Fruit fly (Drosophila melanogaster) whole organism, adult: ENCODE data around the gene hop.
A peak's percentile ranks its signal among the peaks of the same experiment; 100 is the strongest.

Experiments used
- CG14711 ChIP-seq: fragments of 200-800 bp; sonication (Bioruptor generic); optimal IDR thresholded peaks from 2 replicates; lab custom pipeline; 2018; ENCODE audit warnings: missing biosample characterization, mild to moderate bottlenecking, missing genetic modification characterization, moderate library complexity
- Mnt ChIP-seq: fragments of 200-800 bp; sonication (Bioruptor generic); optimal IDR thresholded peaks from 2 replicates; lab custom pipeline; 2016; ENCODE audit warnings: missing biosample characterization, mild to moderate bottlenecking, missing genetic modification characterization
- kay ChIP-seq: fragments of 200-800 bp; sonication (Bioruptor generic); peaks from one replicate; lab custom pipeline; 2016; ENCODE audit warnings: missing biosample characterization, missing genetic modification characterization, borderline replicate concordance
- ovo ChIP-seq: fragments of 200-800 bp; sonication (Bioruptor generic); optimal IDR thresholded peaks from 2 replicates; lab custom pipeline; 2016; ENCODE audit warnings: missing biosample characterization, missing genetic modification characterization

DNA sequence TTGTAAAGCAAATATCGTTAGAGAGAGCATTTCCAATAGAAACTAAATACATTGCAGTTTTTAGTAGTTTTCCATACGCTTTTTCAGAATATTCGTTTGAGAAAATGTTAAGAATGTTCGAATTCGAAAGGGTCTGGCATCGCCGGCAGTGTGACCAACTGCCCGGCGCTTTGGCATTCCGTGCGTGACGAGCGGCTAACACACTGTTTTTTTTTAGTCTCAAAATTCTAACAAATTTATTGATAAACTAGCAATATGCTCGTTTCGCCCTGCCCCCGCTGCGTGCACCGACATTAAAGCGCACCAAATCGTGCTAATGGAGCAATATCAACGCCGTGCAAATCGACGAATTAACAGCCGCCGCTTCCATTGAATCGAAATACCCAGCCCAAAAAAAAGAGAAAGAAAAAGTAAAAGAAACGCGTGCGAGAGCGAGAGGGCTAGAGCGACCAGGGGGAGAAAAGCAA lies 12.2 kb downstream of the hop start, which contains the start of gene dsh:
- peak; percentile 39 for TF ChIP-seq CG14711 (tag; lab: Kevin White, UChicago)
- no peak for TF ChIP-seq ovo
- TF ChIP-seq kay (GFP tag; lab: Kevin White, UChicago): no peak
- TF ChIP-seq Mnt (GFP tag; lab: Kevin White, UChicago): peak; percentile 43
